Fruit fly (Drosophila melanogaster): ENCODE measurements around the gene wcy.

The wcy gene

dm6 chrX:17023199-17023598 lies 54.5 kb downstream of the wcy start, which contains the start of gene CG43997:
TSS of gene CG43997 (plus strand) at chrX:17023499.
- no peak for TF ChIP-seq Hr39 (GFP tag; optimal IDR thresholded peaks at IDR 0.05)
- TF ChIP-seq CG6276 (GFP tag; optimal IDR thresholded peaks at IDR 0.05), result no peak

dm6 chrX:17022004-17022403 lies 55.7 kb downstream of the wcy start, which contains the start of gene CG43996:
TSS of gene CG43996 (plus strand) at chrX:17022304.
- TF ChIP-seq CG10631 (GFP tag; optimal IDR thresholded peaks at IDR 0.05) (no peak), Sox14 (GFP tag; optimal IDR thresholded peaks at IDR 0.05) (no peak), Sox102F (GFP tag; optimal IDR thresholded peaks at IDR 0.05) (no peak), Blimp-1 (GFP tag; optimal IDR thresholded peaks at IDR 0.05) (no peak), CG11902 (GFP tag; optimal IDR thresholded peaks at IDR 0.05) (no peak), CG6854 (GFP tag; optimal IDR thresholded peaks at IDR 0.05) (no peak), lz (GFP tag; optimal IDR thresholded peaks at IDR 0.05) (no peak), CG31627 (GFP tag; optimal IDR thresholded peaks at IDR 0.05) (no peak), CG8319 (GFP tag; optimal IDR thresholded peaks at IDR 0.05) (no peak), Ets21C (GFP tag; optimal IDR thresholded peaks at IDR 0.05) (no peak), salr (GFP tag; optimal IDR thresholded peaks at IDR 0.05) (no peak), dsx (GFP tag; optimal IDR thresholded peaks at IDR 0.05; ENCODE audit: poor library complexity, severe bottlenecking) (no peak)

- TF ChIP-seq eg (GFP tag; IDR thresholded peaks at IDR 0.05) (0 out of 3 replicates have a peak, but pooled peaks have one; percentile 29), CG6163 (GFP tag; IDR thresholded peaks at IDR 0.05) (peak; percentile 26; the same call in 1 of the 3 replicates), ss (GFP tag; optimal IDR thresholded peaks at IDR 0.05) (peak in 1 of 2 experiments; percentile 22), Eip78C (GFP tag) (peak; percentile 50), dsx (GFP tag; optimal IDR thresholded peaks at IDR 0.05; ENCODE audit: poor library complexity, severe bottlenecking) (peak; percentile 8), Ets96B (tag; optimal IDR thresholded peaks at IDR 0.05) (no peak), CG16779 (tag; optimal IDR thresholded peaks at IDR 0.05) (no peak), lz (GFP tag; optimal IDR thresholded peaks at IDR 0.05) (no peak), dac (GFP tag; optimal IDR thresholded peaks at IDR 0.05) (no peak), Hr38 (GFP tag; optimal IDR thresholded peaks at IDR 0.05) (no peak), cyc (GFP tag; optimal IDR thresholded peaks at IDR 0.05) (no peak), achi (GFP tag; optimal IDR thresholded peaks at IDR 0.05) (no peak), Sox15 (GFP tag; optimal IDR thresholded peaks at IDR 0.05) (no peak), svp (GFP tag) (peak; percentile 21), CG11762 (GFP tag; optimal IDR thresholded peaks at IDR 0.05; ENCODE audit: insufficient read depth) (no peak)
These were observed 56.3 kb downstream of the wcy start for dm6 chrX:17021435-17021834.

Measured in whole organism, prepupa.